Worm (Caenorhabditis elegans) whole organism, mixed stage, embryonic: Measurements from ENCODE around the gene F17A2.13.

Experiments used
- M03D4.4 ChIP-seq: sonication (generic microtip); optimal IDR thresholded peaks from 2 replicates; lab custom pipeline; 2017; ENCODE audit warnings: mild to moderate bottlenecking, missing genetic modification characterization, missing compliant biosample characterization
- ces-1 ChIP-seq: fragments of 150-350 bp; optimal IDR thresholded peaks from 2 replicates; lab custom pipeline; 2014; ENCODE audit warnings: missing biosample characterization, missing genetic modification reagents, missing genetic modification characterization
- elt-1 ChIP-seq: sonication (generic microtip); optimal IDR thresholded peaks from 2 replicates; lab custom pipeline; 2017; ENCODE audit warnings: missing genetic modification characterization, mild to moderate bottlenecking, missing compliant biosample characterization, antibody characterized with exemption, moderate library complexity, borderline replicate concordance; ENCODE audit not compliant: insufficient read depth
- lin-13 ChIP-seq: fragments of 150-350 bp; optimal IDR thresholded peaks from 2 replicates; lab custom pipeline; 2014; ENCODE audit warnings: missing biosample characterization, missing genetic modification characterization
- nhr-12 ChIP-seq: fragments of 150-350 bp; optimal IDR thresholded peaks from 2 replicates; lab custom pipeline; 2014; ENCODE audit warnings: missing biosample characterization, missing genetic modification characterization
- nhr-237 ChIP-seq: fragments of 150-350 bp; optimal IDR thresholded peaks from 2 replicates; lab custom pipeline; 2014; ENCODE audit warnings: missing biosample characterization, missing genetic modification characterization
- nhr-76 ChIP-seq: sonication (generic microtip); optimal IDR thresholded peaks from 2 replicates; lab custom pipeline; 2017; ENCODE audit warnings: missing biosample characterization, missing genetic modification characterization
- snpc-4 ChIP-seq: fragments of 150-350 bp; optimal IDR thresholded peaks from 2 replicates; lab custom pipeline; 2014; ENCODE audit warnings: missing biosample characterization, missing genetic modification characterization
- unc-39 ChIP-seq: fragments of 150-350 bp; optimal IDR thresholded peaks from 2 replicates; lab custom pipeline; 2014; ENCODE audit warnings: missing biosample characterization, missing genetic modification characterization
- zip-8 ChIP-seq: fragments of 150-350 bp; optimal IDR thresholded peaks from 2 replicates; lab custom pipeline; 2014; ENCODE audit warnings: missing biosample characterization, missing genetic modification characterization
- ztf-11 ChIP-seq: fragments of 150-350 bp; optimal IDR thresholded peaks from 2 replicates; lab custom pipeline; 2014; ENCODE audit warnings: missing biosample characterization, missing genetic modification characterization

- TF ChIP-seq unc-39 (tag; lab: Kevin White, UChicago) (no peak), ztf-11 (tag; lab: Kevin White, UChicago) (no peak), elt-1 (tag; lab: Kevin White, UChicago) (no peak), lin-13 (tag; lab: Kevin White, UChicago) (no peak), nhr-237 (tag; lab: Kevin White, UChicago) (no peak), snpc-4 (tag; lab: Kevin White, UChicago) (no peak), nhr-76 (tag; lab: Kevin White, UChicago) (no peak), M03D4.4 (tag; lab: Kevin White, UChicago) (no peak), ces-1 (GFP tag; lab: Kevin White, UChicago) (no peak), zip-8 (no peak), nhr-12 (no peak)
These were observed 47.6 kb upstream of the F17A2.13 start, which contains the start of gene H19J13.2 for ce11 chrX:12273870-12274269.
